Worm (Caenorhabditis elegans) whole organism, young adult: ENCODE results near the gene wht-6.

ENCODE experiments used
- B0035.1 ChIP-seq: sonication (generic microtip); optimal IDR thresholded peaks from 2 replicates; lab custom pipeline; 2016; ENCODE audit warnings: missing genetic modification characterization, mild to moderate bottlenecking, missing compliant biosample characterization, missing genotype, missing genetic modification reagents
- D2030.7 ChIP-seq: fragments of 200-800 bp; sonication (Bioruptor generic); IDR thresholded peaks from 2 replicates; pipeline ENCODE4 v1.3.6; 2022; ENCODE audit warnings: missing genetic modification reagents, missing genetic modification characterization, missing compliant biosample characterization
- F37B4.10 ChIP-seq: fragments of 200-800 bp; sonication (Bioruptor generic); IDR thresholded peaks from 2 replicates; pipeline ENCODE4 v1.3.6; 2022; ENCODE audit warnings: missing genetic modification characterization, missing compliant biosample characterization
- F49E8.2 ChIP-seq: sonication (generic microtip); optimal IDR thresholded peaks from 3 replicates; lab custom pipeline; 2017; ENCODE audit warnings: missing genetic modification characterization, mild to moderate bottlenecking, missing compliant biosample characterization, antibody characterized with exemption, moderate library complexity; ENCODE audit not compliant: insufficient read depth
- Y53G8AR.9 ChIP-seq: fragments of 200-800 bp; sonication (Bioruptor generic); conservative IDR thresholded peaks from 2 replicates; pipeline ENCODE4 v1.3.6; 2022; ENCODE audit warnings: missing genetic modification reagents, missing genetic modification characterization, missing compliant biosample characterization
- Y79H2A.3 ChIP-seq: fragments of 200-800 bp; sonication (Bioruptor generic); conservative IDR thresholded peaks from 2 replicates; pipeline ENCODE4 v1.3.6; 2022; ENCODE audit warnings: missing genetic modification reagents, missing genetic modification characterization, missing compliant biosample characterization
- Y95B8A.8 ChIP-seq: fragments of 200-800 bp; sonication (Bioruptor generic); IDR thresholded peaks from 2 replicates; pipeline ENCODE4 v1.3.6; 2022; ENCODE audit warnings: missing genetic modification reagents, missing genetic modification characterization, missing compliant biosample characterization
- ZK185.1 ChIP-seq: sonication (generic microtip); optimal IDR thresholded peaks from 2 replicates; lab custom pipeline; 2016; ENCODE audit warnings: mild to moderate bottlenecking, missing genetic modification characterization, missing compliant biosample characterization; ENCODE audit not compliant: poor library complexity, severe bottlenecking
- atf-7 ChIP-seq: sonication (generic microtip); optimal IDR thresholded peaks from 2 replicates; lab custom pipeline; 2017; ENCODE audit warnings: mild to moderate bottlenecking, missing genetic modification characterization, missing compliant biosample characterization
- ceh-91 ChIP-seq: fragments of 200-800 bp; sonication (Bioruptor generic); IDR thresholded peaks from 2 replicates; pipeline ENCODE4 v1.3.6; 2022; ENCODE audit warnings: missing genetic modification reagents, missing genetic modification characterization, missing compliant biosample characterization
- die-1 ChIP-seq: sonication (generic microtip); optimal IDR thresholded peaks from 2 replicates; lab custom pipeline; 2016; ENCODE audit warnings: missing genotype, mild to moderate bottlenecking, missing genetic modification characterization, missing compliant biosample characterization
- dpff-1 ChIP-seq: sonication (generic microtip); optimal IDR thresholded peaks from 2 replicates; lab custom pipeline; 2017; ENCODE audit warnings: mild to moderate bottlenecking, missing genetic modification characterization, missing compliant biosample characterization
- dpl-1 ChIP-seq: fragments of 150-350 bp; optimal IDR thresholded peaks from 2 replicates; lab custom pipeline; 2014; ENCODE audit warnings: missing biosample characterization, missing genetic modification reagents, missing genetic modification characterization
- fkh-3 ChIP-seq: sonication (generic microtip); optimal IDR thresholded peaks from 2 replicates; lab custom pipeline; 2016; ENCODE audit warnings: mild to moderate bottlenecking, missing genetic modification characterization, missing compliant biosample characterization
- him-1 ChIP-seq: sonication (generic microtip); optimal IDR thresholded peaks from 2 replicates; lab custom pipeline; 2016; ENCODE audit warnings: missing genotype, missing genetic modification reagents, missing genetic modification characterization, missing compliant biosample characterization
- hlh-26 ChIP-seq: fragments of 200-800 bp; sonication (Bioruptor generic); conservative IDR thresholded peaks from 2 replicates; pipeline ENCODE4 v1.3.6; 2022; ENCODE audit warnings: missing genetic modification reagents, missing genetic modification characterization, missing compliant biosample characterization
- hmg-20 ChIP-seq: fragments of 200-800 bp; sonication (Bioruptor generic); IDR thresholded peaks from 2 replicates; pipeline ENCODE4 v1.3.6; 2022; ENCODE audit warnings: missing genetic modification reagents, missing genetic modification characterization, missing compliant biosample characterization
- lag-1 ChIP-seq: fragments of 200-800 bp; sonication (Bioruptor generic); IDR thresholded peaks from 2 replicates; pipeline ENCODE4 v1.3.6; 2022; ENCODE audit warnings: missing genetic modification reagents, missing genetic modification characterization, missing compliant biosample characterization
- lin-26 ChIP-seq: fragments of 200-800 bp; sonication (Bioruptor generic); IDR thresholded peaks from 2 replicates; pipeline ENCODE4 v1.3.6; 2022; ENCODE audit warnings: missing genetic modification reagents, missing genetic modification characterization, missing compliant biosample characterization
- lin-35 ChIP-seq, 3 experiments: fragments of 150-350 bp in 2 of 3; sonication (generic microtip) in 1 of 3; optimal IDR thresholded peaks; 2 replicates each; lab custom pipeline; 2014 to 2018; ENCODE audit warnings: missing biosample characterization in 3 of 3, missing genetic modification characterization in 3 of 3, missing genetic modification reagents in 3 of 3
- lin-40 ChIP-seq: sonication (generic microtip); optimal IDR thresholded peaks from 2 replicates; lab custom pipeline; 2016; ENCODE audit warnings: missing genetic modification characterization, mild to moderate bottlenecking, missing compliant biosample characterization, missing genotype, missing genetic modification reagents
- lin-54 ChIP-seq: fragments of 200-800 bp; sonication (Bioruptor generic); optimal IDR thresholded peaks from 2 replicates; lab custom pipeline; 2018; ENCODE audit warnings: mild to moderate bottlenecking, missing genetic modification characterization, missing compliant biosample characterization
- lir-1 ChIP-seq: fragments of 200-800 bp; sonication (Bioruptor generic); conservative IDR thresholded peaks from 2 replicates; pipeline ENCODE4 v1.3.6; 2022; ENCODE audit warnings: missing genetic modification reagents, missing genetic modification characterization, missing compliant biosample characterization
- mel-28 ChIP-seq: sonication (generic microtip); optimal IDR thresholded peaks from 2 replicates; lab custom pipeline; 2016; ENCODE audit warnings: borderline replicate concordance, mild to moderate bottlenecking, missing genetic modification characterization, missing compliant biosample characterization
- nfya-1 ChIP-seq: sonication (generic microtip); optimal IDR thresholded peaks from 2 replicates; lab custom pipeline; 2017; ENCODE audit warnings: antibody characterized with exemption, missing compliant biosample characterization, missing genetic modification characterization, borderline replicate concordance; ENCODE audit not compliant: insufficient read depth
- nfya-2 ChIP-seq: fragments of 200-800 bp; sonication (Bioruptor generic); IDR thresholded peaks from 2 replicates; pipeline ENCODE4 v1.3.6; 2022; ENCODE audit warnings: missing genetic modification reagents, missing genetic modification characterization, missing compliant biosample characterization
- nhr-179 ChIP-seq: sonication (generic microtip); optimal IDR thresholded peaks from 2 replicates; lab custom pipeline; 2016; ENCODE audit warnings: mild to moderate bottlenecking, missing genetic modification characterization, missing compliant biosample characterization
- rcor-1 ChIP-seq: fragments of 200-800 bp; sonication (Bioruptor generic); IDR thresholded peaks from 2 replicates; pipeline ENCODE4 v1.3.6; 2022; ENCODE audit warnings: missing genetic modification reagents, missing genetic modification characterization, missing compliant biosample characterization
- repo-1 ChIP-seq: sonication (generic microtip); optimal IDR thresholded peaks from 2 replicates; lab custom pipeline; 2017; ENCODE audit warnings: mild to moderate bottlenecking, missing genetic modification characterization, missing compliant biosample characterization
- snpc-4 ChIP-seq, 5 experiments: fragments of 150-350 bp in 1 of 5; sonication (generic microtip) in 4 of 5; optimal IDR thresholded peaks; 2 replicates each; lab custom pipeline; 2014 to 2018; ENCODE audit warnings: missing genetic modification characterization in 5 of 5, missing biosample characterization in 3 of 5, antibody characterized with exemption in 2 of 5, mild to moderate bottlenecking in 2 of 5, missing compliant biosample characterization in 2 of 5, missing genotype in 2 of 5, moderate library complexity in 2 of 5, missing genetic modification reagents in 1 of 5
- sptf-2 ChIP-seq: fragments of 200-800 bp; sonication (Bioruptor generic); optimal IDR thresholded peaks from 2 replicates; lab custom pipeline; 2018; ENCODE audit warnings: mild to moderate bottlenecking, missing genetic modification characterization, missing compliant biosample characterization
- tbp1 ChIP-seq: fragments of 200-800 bp; sonication (Bioruptor generic); optimal IDR thresholded peaks from 2 replicates; lab custom pipeline; 2018; ENCODE audit warnings: mild to moderate bottlenecking, missing genetic modification characterization, missing compliant biosample characterization
- unc-62 ChIP-seq: fragments of 150-350 bp; optimal IDR thresholded peaks from 2 replicates; lab custom pipeline; 2014; ENCODE audit warnings: missing biosample characterization, missing genetic modification reagents, missing genetic modification characterization
- xnd-1 ChIP-seq: sonication (generic microtip); optimal IDR thresholded peaks from 2 replicates; lab custom pipeline; 2016; ENCODE audit warnings: missing genotype, missing genetic modification reagents, missing genetic modification characterization, missing compliant biosample characterization
- zim-3 ChIP-seq: sonication (generic microtip); optimal IDR thresholded peaks from 2 replicates; lab custom pipeline; 2017; ENCODE audit warnings: mild to moderate bottlenecking, missing genetic modification characterization, moderate library complexity, missing compliant biosample characterization
- ztf-22 ChIP-seq: fragments of 200-800 bp; sonication (Bioruptor generic); optimal IDR thresholded peaks from 2 replicates; lab custom pipeline; 2018; ENCODE audit warnings: mild to moderate bottlenecking, missing genetic modification characterization, moderate library complexity, missing compliant biosample characterization
- ztf-28 ChIP-seq: fragments of 200-800 bp; sonication (Bioruptor generic); IDR thresholded peaks from 2 replicates; pipeline ENCODE4 v1.3.6; 2022; ENCODE audit warnings: missing genetic modification reagents, missing genetic modification characterization, missing compliant biosample characterization
- ztf-3 ChIP-seq: fragments of 200-800 bp; sonication (Bioruptor generic); optimal IDR thresholded peaks from 2 replicates; lab custom pipeline; 2018; ENCODE audit warnings: mild to moderate bottlenecking, missing genetic modification characterization, missing compliant biosample characterization

The wht-6 gene

DNA sequence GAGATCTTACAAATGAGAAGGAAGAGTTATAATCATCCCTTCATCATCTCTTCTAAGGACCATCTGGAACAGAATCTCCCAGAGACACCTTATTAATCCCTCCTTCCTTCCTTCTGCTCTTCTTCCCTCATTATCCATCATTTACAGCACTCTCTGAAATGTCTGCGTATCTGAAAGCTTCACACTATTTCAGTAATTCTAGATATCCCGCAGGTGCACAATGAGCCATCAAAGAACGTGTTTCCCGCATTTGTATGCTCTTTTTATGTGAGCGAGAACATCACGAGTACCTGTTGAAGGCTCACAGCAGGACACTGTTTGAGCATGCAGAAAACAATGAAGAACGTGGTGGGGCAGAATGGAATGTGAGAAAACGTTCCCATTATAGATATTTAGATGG lies 4.8 kb downstream of the wht-6 start:
- TF ChIP-seq lin-35 (GFP tag; optimal IDR thresholded peaks at IDR 0.05; lab: Kevin White, UChicago) (no peak), nfya-1 (no peak), hlh-26 (GFP tag; lab: Robert Waterston, UW) (no peak), repo-1 (no peak)

DNA sequence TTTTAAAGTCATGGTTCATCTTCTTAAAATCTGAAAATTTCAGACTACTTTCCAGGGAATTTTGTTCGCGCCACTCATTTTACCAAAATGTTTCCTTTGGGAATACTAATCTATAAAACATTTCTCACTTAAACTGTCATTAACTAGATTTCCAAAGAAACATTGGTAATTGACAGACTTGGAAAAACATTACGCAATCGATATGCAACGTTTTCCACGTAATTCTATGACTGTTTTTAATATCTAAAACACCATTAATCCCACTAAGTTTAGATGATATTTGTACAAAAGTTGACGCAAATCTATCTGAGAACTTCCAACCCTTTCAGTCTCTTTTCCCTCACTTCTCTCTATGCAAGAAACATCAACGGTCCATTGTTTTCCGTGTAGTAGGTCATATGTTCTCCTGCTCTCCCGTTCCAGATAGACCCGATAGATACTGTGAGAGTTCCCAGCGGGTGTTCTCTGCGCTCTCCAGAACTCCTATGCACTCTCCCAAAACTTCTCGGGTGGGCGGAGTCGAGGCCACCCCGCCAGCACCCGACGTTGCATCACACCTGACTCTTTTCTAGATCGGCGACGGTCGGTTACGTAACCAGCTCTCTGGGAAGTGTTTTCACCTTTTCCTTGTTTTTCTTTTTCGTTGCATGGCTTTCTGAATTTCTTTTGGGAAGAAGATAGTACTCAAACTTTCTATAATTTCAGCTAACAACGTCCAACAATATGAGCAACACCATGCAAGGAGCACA lies 6.9 kb downstream of the wht-6 start, which contains the start of gene zip-8:
Gene zip-8 (plus strand): TSS at position 700 of the 749 bp plus-strand sequence.
- no peak for TF ChIP-seq F37B4.10 (GFP tag; lab: Robert Waterston, UW)
- no peak for TF ChIP-seq lag-1
- TF ChIP-seq Y53G8AR.9 (GFP tag; lab: Robert Waterston, UW): no peak
- TF ChIP-seq B0035.1 (tag; lab: Kevin White, UChicago): no peak
- no peak for TF ChIP-seq lin-26 (GFP tag; lab: Robert Waterston, UW)
- no peak for TF ChIP-seq F49E8.2 (tag; lab: Kevin White, UChicago)
- no peak for TF ChIP-seq dpl-1 (GFP tag; lab: Kevin White, UChicago)
- no peak for TF ChIP-seq fkh-3
- no peak for TF ChIP-seq lin-54
- no peak for TF ChIP-seq sptf-2 (GFP tag; lab: Kevin White, UChicago)
- TF ChIP-seq nfya-2 (GFP tag; lab: Robert Waterston, UW): no peak
- TF ChIP-seq him-1: no peak
- TF ChIP-seq rcor-1 (GFP tag; lab: Robert Waterston, UW): no peak
- no peak for TF ChIP-seq xnd-1 (tag; lab: Kevin White, UChicago)
- no peak for TF ChIP-seq Y79H2A.3 (GFP tag; lab: Robert Waterston, UW)
- TF ChIP-seq hmg-20 (GFP tag; lab: Robert Waterston, UW): no peak
- no peak for TF ChIP-seq ZK185.1 (tag; lab: Kevin White, UChicago)
- TF ChIP-seq lin-40 (tag; lab: Kevin White, UChicago): no peak
- TF ChIP-seq, all 124 proteins: peak for 0

DNA sequence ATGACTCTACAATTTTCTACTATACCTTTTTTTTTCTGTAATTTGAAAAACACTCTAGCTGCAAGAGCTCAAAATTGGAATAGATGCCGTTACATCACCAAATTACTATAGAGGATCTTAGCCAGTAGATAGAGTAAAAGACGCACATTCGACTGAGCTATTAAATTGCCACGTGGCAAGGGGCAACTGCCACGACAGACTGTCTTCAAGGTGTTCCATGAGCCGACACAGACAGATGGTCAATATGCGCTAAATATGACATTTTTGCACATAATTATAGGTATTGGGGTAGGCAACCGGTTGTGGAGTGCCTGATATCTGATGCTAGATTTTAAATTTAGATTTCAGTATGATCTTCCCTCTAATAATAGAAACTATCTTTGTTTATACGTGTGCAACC lies 7.9 kb downstream of the wht-6 start:
- TF ChIP-seq nhr-179 (tag; lab: Kevin White, UChicago) (no peak), Y95B8A.8 (GFP tag; lab: Robert Waterston, UW) (no peak), mel-28 (no peak), ztf-22 (GFP tag; lab: Kevin White, UChicago) (no peak), ceh-91 (no peak), tbp1 (no peak), ztf-28 (GFP tag; lab: Robert Waterston, UW) (no peak), lir-1 (GFP tag; lab: Robert Waterston, UW) (no peak), D2030.7 (GFP tag; lab: Robert Waterston, UW) (no peak), dpff-1 (no peak), zim-3 (tag; lab: Kevin White, UChicago) (no peak), atf-7 (tag; lab: Kevin White, UChicago) (no peak), fkh-3 (no peak), unc-62 (no peak), snpc-4 (GFP tag; optimal IDR thresholded peaks at IDR 0.05; lab: Kevin White, UChicago) (no peak), snpc-4 (tag; optimal IDR thresholded peaks at IDR 0.05; lab: Kevin White, UChicago) (no peak), repo-1 (no peak), die-1 (no peak), F37B4.10 (GFP tag; lab: Robert Waterston, UW) (no peak), Y53G8AR.9 (GFP tag; lab: Robert Waterston, UW) (no peak), ztf-3 (no peak)
